Worm (Caenorhabditis elegans) whole organism, young adult: ENCODE data around the gene efn-4.

Experiments used
- F39B2.1 ChIP-seq: fragments of 200-800 bp; sonication (Bioruptor generic); IDR thresholded peaks from 2 replicates; pipeline ENCODE4 v1.3.6; 2022; ENCODE audit warnings: missing genetic modification reagents, missing genetic modification characterization, missing compliant biosample characterization
- aptf-2 ChIP-seq: fragments of 200-800 bp; sonication (Bioruptor generic); conservative IDR thresholded peaks from 2 replicates; pipeline ENCODE4 v1.3.6; 2022; ENCODE audit warnings: missing genetic modification reagents, missing genetic modification characterization, missing compliant biosample characterization
- hmg-1.2 ChIP-seq: fragments of 200-800 bp; sonication (Bioruptor generic); IDR thresholded peaks from 2 replicates; pipeline ENCODE4 v1.3.6; 2022; ENCODE audit warnings: missing genetic modification reagents, missing genetic modification characterization, missing compliant biosample characterization
- nfya-1 ChIP-seq: sonication (generic microtip); optimal IDR thresholded peaks from 2 replicates; lab custom pipeline; 2017; ENCODE audit warnings: antibody characterized with exemption, missing compliant biosample characterization, missing genetic modification characterization, borderline replicate concordance; ENCODE audit not compliant: insufficient read depth
- pha-4 ChIP-seq: fragments of 150-350 bp; sonication (generic microtip); optimal IDR thresholded peaks from 2 replicates; lab custom pipeline; 2014; ENCODE audit warnings: missing biosample characterization, missing genetic modification reagents, missing genetic modification characterization
- unc-62 ChIP-seq: fragments of 150-350 bp; optimal IDR thresholded peaks from 2 replicates; lab custom pipeline; 2014; ENCODE audit warnings: missing biosample characterization, missing genetic modification reagents, missing genetic modification characterization

ce11 chrIV:606055-606454, 47.0 kb downstream of the efn-4 start, which contains the start of gene inx-18:
- no peak for TF ChIP-seq aptf-2 (GFP tag; lab: Robert Waterston, UW)
- no peak for TF ChIP-seq hmg-1.2 (GFP tag; lab: Robert Waterston, UW)
- TF ChIP-seq unc-62: no peak
- no peak for TF ChIP-seq pha-4
- TF ChIP-seq F39B2.1 (GFP tag; lab: Robert Waterston, UW): no peak
- no peak for TF ChIP-seq nfya-1 (tag; lab: Kevin White, UChicago)
